Worm (Caenorhabditis elegans) whole organism, midembryonic: Measurements from ENCODE around the gene nhl-2.
"Not testable (repeated sequence)": the region's sequence is repeated elsewhere in the genome, so short reads cannot be mapped to it uniquely, and the experiment has no call there.

Experiments
- T22C8.4 ChIP-seq: fragments of 200-800 bp; sonication (Bioruptor generic); IDR thresholded peaks from 2 replicates; pipeline ENCODE4 v1.3.6; 2022; ENCODE audit warnings: missing genetic modification characterization, missing compliant biosample characterization
- cog-1 ChIP-seq: sonication (generic microtip); optimal IDR thresholded peaks from 2 replicates; lab custom pipeline; 2016; ENCODE audit warnings: missing genetic modification characterization, missing compliant biosample characterization
- flt-1 ChIP-seq: fragments of 200-800 bp; sonication (Bioruptor generic); IDR thresholded peaks from 2 replicates; pipeline ENCODE4 v1.3.6; 2022; ENCODE audit warnings: missing genetic modification characterization, missing compliant biosample characterization
- klf-2 ChIP-seq: fragments of 200-800 bp; sonication (Bioruptor generic); conservative IDR thresholded peaks from 2 replicates; pipeline ENCODE4 v1.3.6; 2022; ENCODE audit warnings: missing genetic modification reagents, missing genetic modification characterization, missing compliant biosample characterization
- med-1 ChIP-seq: sonication (generic microtip); optimal IDR thresholded peaks from 2 replicates; lab custom pipeline; 2017; ENCODE audit warnings: missing genetic modification characterization, mild to moderate bottlenecking, missing compliant biosample characterization, antibody characterized with exemption, missing genetic modification reagents; ENCODE audit not compliant: insufficient read depth
- ref-1 ChIP-seq: fragments of 200-800 bp; sonication (Bioruptor generic); conservative IDR thresholded peaks from 2 replicates; pipeline ENCODE4 v1.3.6; 2022; ENCODE audit warnings: missing genetic modification reagents, missing genetic modification characterization, missing compliant biosample characterization
- tab-1 ChIP-seq: fragments of 200-800 bp; sonication (Bioruptor generic); IDR thresholded peaks from 2 replicates; pipeline ENCODE4 v1.3.6; 2022; ENCODE audit warnings: missing genetic modification characterization, missing compliant biosample characterization
- ztf-23 ChIP-seq: fragments of 200-800 bp; sonication (Bioruptor generic); IDR thresholded peaks from 2 replicates; pipeline ENCODE4 v1.3.6; 2022; ENCODE audit warnings: missing genetic modification reagents, missing genetic modification characterization, missing compliant biosample characterization
- ztf-29 ChIP-seq: fragments of 200-800 bp; sonication (Bioruptor generic); IDR thresholded peaks from 2 replicates; pipeline ENCODE4 v1.3.6; 2022; ENCODE audit warnings: missing genetic modification reagents, missing genetic modification characterization, missing compliant biosample characterization

DNA sequence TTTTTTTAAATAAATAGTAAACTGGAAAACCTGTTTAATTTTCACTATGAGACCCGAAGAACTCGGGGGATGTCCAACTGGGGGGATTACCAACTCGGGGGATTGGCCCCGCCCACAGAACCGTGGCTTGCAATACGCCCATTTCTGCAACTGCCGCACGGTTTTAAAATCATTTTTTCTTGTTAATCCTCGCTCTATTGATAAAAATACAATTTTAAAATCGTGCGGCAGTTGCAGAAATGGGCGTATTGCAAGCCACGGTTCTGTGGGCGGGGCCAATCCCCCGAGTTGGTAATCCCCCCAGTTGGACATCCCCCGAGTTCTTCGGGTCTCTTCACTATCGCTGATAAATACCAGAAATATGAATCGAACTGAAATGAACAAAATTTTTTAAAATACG, 23.1 kb upstream of the nhl-2 start, which contains the start of gene mmab-1:
- not testable (repeated sequence) for TF ChIP-seq ref-1 (GFP tag; lab: Robert Waterston, UW); T22C8.4 (GFP tag; lab: Robert Waterston, UW); ztf-29 (GFP tag; lab: Robert Waterston, UW); tab-1 (GFP tag; lab: Robert Waterston, UW); klf-2 (GFP tag; lab: Robert Waterston, UW); flt-1; cog-1; med-1 (GFP tag; lab: Kevin White, UChicago); ztf-23 (GFP tag; lab: Robert Waterston, UW)
